Fruit fly (Drosophila melanogaster): Measurements from ENCODE around the gene Tektin-C.
A peak's percentile ranks its signal among the peaks of the same experiment; 100 is the strongest.

Gene Tektin-C

dm6 chr3L:5777114-5777513 lies 19.2 kb downstream of the Tektin-C start, which contains the start of gene vito (continued):
- TF ChIP-seq Atf-2 (GFP tag; optimal IDR thresholded peaks at IDR 0.05) (no peak), CG14965 (GFP tag; optimal IDR thresholded peaks at IDR 0.05; ENCODE audit: borderline replicate concordance) (no peak)

DNA sequence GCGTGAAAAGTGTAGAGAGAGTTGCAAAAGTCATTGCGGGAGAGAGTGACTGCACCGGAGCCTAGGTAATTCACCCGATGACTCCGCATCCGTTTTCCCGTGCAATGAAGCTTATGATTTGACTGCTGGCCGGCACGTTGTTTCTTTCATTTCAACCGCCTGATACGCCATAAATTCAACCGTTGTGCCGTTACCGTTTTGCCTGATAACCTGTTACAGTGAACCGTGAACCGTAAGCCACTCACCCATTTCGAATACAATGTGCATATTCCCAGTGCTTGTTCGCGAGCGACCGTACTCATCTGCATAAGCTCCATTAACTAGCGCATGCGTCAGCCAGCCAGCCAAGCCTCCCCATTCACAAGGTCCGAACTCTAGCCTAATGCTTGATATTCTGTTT lies 21.6 kb downstream of the Tektin-C start:
- peak; percentile 16 for TF ChIP-seq ewg (GFP tag; optimal IDR thresholded peaks at IDR 0.05)
- no peak for TF ChIP-seq CG5245 (GFP tag; optimal IDR thresholded peaks at IDR 0.05)

- TF ChIP-seq trem (tag; optimal IDR thresholded peaks at IDR 0.05): peak; percentile 64
- no peak for TF ChIP-seq CG11723 (GFP tag; optimal IDR thresholded peaks at IDR 0.05)
- peak; percentile 82 to 86 for TF ChIP-seq dpn (GFP tag; optimal IDR thresholded peaks at IDR 0.05)
- TF ChIP-seq Oaz (GFP tag; IDR thresholded peaks at IDR 0.05): peak; percentile 27; the same call in 1 of the 2 replicates
- TF ChIP-seq CG3281 (GFP tag; optimal IDR thresholded peaks at IDR 0.05): peak; percentile 91
- TF ChIP-seq Camta (GFP tag; optimal IDR thresholded peaks at IDR 0.05): peak; percentile 83
- peak; percentile 84 for TF ChIP-seq CG14710 (tag; optimal IDR thresholded peaks at IDR 0.05)
- TF ChIP-seq CG17568 (GFP tag; optimal IDR thresholded peaks at IDR 0.05): no peak
- TF ChIP-seq CG17186 (GFP tag; optimal IDR thresholded peaks at IDR 0.05): peak; percentile 61
- TF ChIP-seq CG15269 (tag; optimal IDR thresholded peaks at IDR 0.05): peak; percentile 89
- peak; percentile 87 for TF ChIP-seq unpg (GFP tag; optimal IDR thresholded peaks at IDR 0.05)
- peak; percentile 92 for TF ChIP-seq pho (GFP tag; optimal IDR thresholded peaks at IDR 0.05)
- TF ChIP-seq zen2 (GFP tag; IDR thresholded peaks at IDR 0.05; ENCODE audit: partially characterized antibody): no peak
- TF ChIP-seq Asciz (GFP tag; optimal IDR thresholded peaks at IDR 0.05): no peak
- peak; percentile 70 for TF ChIP-seq CG3847 (GFP tag; IDR thresholded peaks at IDR 0.05)
- peak; percentile 96 for TF ChIP-seq row (GFP tag; IDR thresholded peaks at IDR 0.05)
- TF ChIP-seq CG12104 (GFP tag; optimal IDR thresholded peaks at IDR 0.05): peak; percentile 84
- peak; percentile 38 for TF ChIP-seq emc (GFP tag; optimal IDR thresholded peaks at IDR 0.05)
- no peak for TF ChIP-seq sc (optimal IDR thresholded peaks at IDR 0.05)
- TF ChIP-seq sc (GFP tag; optimal IDR thresholded peaks at IDR 0.05): peak; percentile 80
- peak; percentile 92 for TF ChIP-seq CG13424 (tag; optimal IDR thresholded peaks at IDR 0.05)
- TF ChIP-seq HLHmδ (GFP tag; optimal IDR thresholded peaks at IDR 0.05): peak; percentile 71
- peak; percentile 90 for TF ChIP-seq YL-1 (GFP tag; optimal IDR thresholded peaks at IDR 0.05)
- peak; percentile 48; the same call in 1 of the 3 replicates for TF ChIP-seq CG11560 (tag; IDR thresholded peaks at IDR 0.05)
- peak; percentile 53 for TF ChIP-seq CG8290 (GFP tag; optimal IDR thresholded peaks at IDR 0.05)
- peak; percentile 84 to 92 for TF ChIP-seq CG8290 (tag; optimal IDR thresholded peaks at IDR 0.05)
- peak; percentile 75 for TF ChIP-seq p53 (GFP tag; optimal IDR thresholded peaks at IDR 0.05)
- peak; percentile 80 for TF ChIP-seq fd3F (GFP tag; optimal IDR thresholded peaks at IDR 0.05)
- no peak for TF ChIP-seq trh (GFP tag; optimal IDR thresholded peaks at IDR 0.05)
- TF ChIP-seq Bteb2 (GFP tag; optimal IDR thresholded peaks at IDR 0.05): peak; percentile 86
- TF ChIP-seq CG14965 (GFP tag; optimal IDR thresholded peaks at IDR 0.05; ENCODE audit: borderline replicate concordance): no peak
- peak; percentile 65 for TF ChIP-seq Hmx (GFP tag; optimal IDR thresholded peaks at IDR 0.05)
- peak; percentile 20; the same call in 1 of the 2 replicates for TF ChIP-seq Ravus (GFP tag; IDR thresholded peaks at IDR 0.05)
- peak; percentile 82 for TF ChIP-seq CG9932 (GFP tag; IDR thresholded peaks at IDR 0.05)
- 0 out of 3 replicates have a peak, but pooled peaks have one; percentile 40 for TF ChIP-seq ken (GFP tag; IDR thresholded peaks at IDR 0.05)
- TF ChIP-seq H15 (GFP tag; IDR thresholded peaks at IDR 0.05): no peak
- TF ChIP-seq otp (GFP tag; IDR thresholded peaks at IDR 0.05): peak; percentile 6; the same call in 1 of the 3 replicates
- TF ChIP-seq CG12769 (tag; optimal IDR thresholded peaks at IDR 0.05): peak; percentile 93
- peak; percentile 94 for TF ChIP-seq CG34376 (GFP tag; optimal IDR thresholded peaks at IDR 0.05)
- peak; percentile 88 for TF ChIP-seq CG17361 (GFP tag; IDR thresholded peaks at IDR 0.05)
- peak; percentile 76 for TF ChIP-seq twi (tag; optimal IDR thresholded peaks at IDR 0.05)
- peak; percentile 59 for TF ChIP-seq CG6813 (GFP tag; optimal IDR thresholded peaks at IDR 0.05)
- TF ChIP-seq sr (GFP tag; IDR thresholded peaks at IDR 0.05): no peak
Observed at dm6 chr3L:5770817-5771425, 25.4 kb downstream of the Tektin-C start.

Measured in whole organism, embryonic.